Worm (Caenorhabditis elegans) whole organism, midembryonic: Measurements from ENCODE around the gene gcy-34.

Source experiments
- cog-1 ChIP-seq: sonication (generic microtip); optimal IDR thresholded peaks from 2 replicates; lab custom pipeline; 2016; ENCODE audit warnings: missing genetic modification characterization, missing compliant biosample characterization
- flt-1 ChIP-seq: fragments of 200-800 bp; sonication (Bioruptor generic); IDR thresholded peaks from 2 replicates; pipeline ENCODE4 v1.3.6; 2022; ENCODE audit warnings: missing genetic modification characterization, missing compliant biosample characterization
- med-1 ChIP-seq: sonication (generic microtip); optimal IDR thresholded peaks from 2 replicates; lab custom pipeline; 2017; ENCODE audit warnings: missing genetic modification characterization, mild to moderate bottlenecking, missing compliant biosample characterization, antibody characterized with exemption, missing genetic modification reagents; ENCODE audit not compliant: insufficient read depth
- tab-1 ChIP-seq: fragments of 200-800 bp; sonication (Bioruptor generic); IDR thresholded peaks from 2 replicates; pipeline ENCODE4 v1.3.6; 2022; ENCODE audit warnings: missing genetic modification characterization, missing compliant biosample characterization
- ztf-29 ChIP-seq: fragments of 200-800 bp; sonication (Bioruptor generic); IDR thresholded peaks from 2 replicates; pipeline ENCODE4 v1.3.6; 2022; ENCODE audit warnings: missing genetic modification reagents, missing genetic modification characterization, missing compliant biosample characterization

DNA sequence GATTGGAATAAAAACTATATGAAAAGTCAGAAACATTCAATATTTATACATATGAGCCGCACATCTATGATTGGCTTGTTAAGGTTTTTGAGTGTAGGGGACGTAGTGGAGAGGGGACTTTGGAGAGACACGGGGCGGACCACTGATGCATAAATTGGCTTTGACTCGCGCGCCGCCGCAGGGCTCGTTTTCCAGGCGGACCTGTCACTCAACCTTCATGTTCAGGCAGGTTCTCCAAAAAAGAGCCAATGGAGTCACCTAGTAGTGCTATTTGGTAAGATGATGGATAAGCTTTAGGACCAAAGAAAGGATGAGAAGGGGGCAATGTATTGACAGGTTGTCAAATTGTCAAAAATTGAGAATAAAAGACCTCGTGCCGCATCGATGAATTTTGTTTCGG, 9.3 kb upstream of the gcy-34 start:
- TF ChIP-seq cog-1 (no peak), flt-1 (GFP tag; lab: Robert Waterston, UW) (no peak), tab-1 (GFP tag; lab: Robert Waterston, UW) (no peak), med-1 (GFP tag; lab: Kevin White, UChicago) (no peak), ztf-29 (GFP tag; lab: Robert Waterston, UW) (no peak)
